Worm (Caenorhabditis elegans): ENCODE measurements around the gene dpy-31.

The dpy-31 gene

DNA sequence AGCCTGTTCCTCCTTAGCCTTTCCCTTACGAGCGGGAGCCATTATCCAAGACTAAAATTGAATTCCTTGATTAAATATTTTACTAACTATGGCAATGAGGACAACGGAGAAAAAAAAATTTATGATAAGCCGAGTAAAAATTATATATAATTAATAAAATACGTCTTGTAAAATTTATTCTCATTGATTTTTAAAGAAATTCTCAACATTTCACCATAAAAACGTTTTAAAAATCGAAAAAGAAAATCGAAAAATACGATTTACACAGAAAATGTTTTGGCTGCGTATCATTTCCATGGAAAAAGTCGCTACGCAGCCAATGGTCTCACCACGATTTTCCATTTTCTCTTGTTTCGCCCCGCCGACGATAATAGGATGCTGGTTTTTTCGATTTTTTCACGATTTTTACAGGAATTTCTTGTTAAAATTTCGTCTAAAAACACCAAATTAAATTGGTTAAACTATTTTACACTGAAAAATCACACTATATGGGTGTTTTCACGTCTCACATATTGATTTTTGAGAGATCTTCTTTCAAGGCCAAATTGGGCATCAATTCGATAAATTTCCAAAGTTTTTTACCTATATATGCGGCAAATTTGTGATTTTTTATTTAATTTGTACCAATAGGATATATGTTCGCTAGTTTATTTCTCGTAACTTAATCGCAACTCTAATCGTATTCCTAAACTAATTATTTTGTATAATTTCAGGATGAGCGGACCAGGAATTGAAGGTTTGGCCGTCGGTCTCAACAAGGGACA, 22.3 kb upstream of the dpy-31 start, which contains the start of the genes rps-14 and rpl-36 (continued):
- TF ChIP-seq jun-1 (tag; optimal IDR thresholded peaks at IDR 0.05) (peak; percentile 21), tag-97 (GFP tag; IDR thresholded peaks at IDR 0.05) (no peak), zfp-3 (GFP tag; conservative IDR thresholded peaks at IDR 0.05) (peak; percentile 84), lim-7 (GFP tag; IDR thresholded peaks at IDR 0.05) (no peak), F49E8.2 (tag; optimal IDR thresholded peaks at IDR 0.05; ENCODE audit: borderline replicate concordance) (no peak), ZK337.2 (GFP tag; IDR thresholded peaks at IDR 0.05) (no peak), set-16 (GFP tag; IDR thresholded peaks at IDR 0.05) (no peak), dmd-8 (GFP tag; IDR thresholded peaks at IDR 0.05) (no peak), D1046.2 (GFP tag; IDR thresholded peaks at IDR 0.05) (no peak), lin-1 (GFP tag; IDR thresholded peaks at IDR 0.05) (no peak), ZK546.5 (tag; optimal IDR thresholded peaks at IDR 0.05) (peak in 1 of 2 experiments; percentile 85), nhr-76 (tag; optimal IDR thresholded peaks at IDR 0.05) (no peak), hlh-11 (tag; optimal IDR thresholded peaks at IDR 0.05) (peak; percentile 80), zfp-2 (tag; optimal IDR thresholded peaks at IDR 0.05) (peak; percentile 95), lin-15B (tag; optimal IDR thresholded peaks at IDR 0.05) (peak; percentile 34), T20F7.1 (GFP tag; optimal IDR thresholded peaks at IDR 0.05) (peak; percentile 90), egl-43 (GFP tag; IDR thresholded peaks at IDR 0.05) (no peak), sdz-12 (GFP tag; optimal IDR thresholded peaks at IDR 0.05) (no peak), nhr-25 (tag; optimal IDR thresholded peaks at IDR 0.05; ENCODE audit: borderline replicate concordance, insufficient read depth) (peak; percentile 62), lin-13 (GFP tag; optimal IDR thresholded peaks at IDR 0.05) (peak; percentile 60), hlh-30 (tag; optimal IDR thresholded peaks at IDR 0.05; ENCODE audit: insufficient read depth) (peak; percentile 77), daf-12 (tag; optimal IDR thresholded peaks at IDR 0.05) (no peak), ces-1 (GFP tag; optimal IDR thresholded peaks at IDR 0.05) (peak; percentile 12), aha-1 (tag) (peak; percentile 98), ama-1 (optimal IDR thresholded peaks at IDR 0.05) (peak; percentile 71), lin-39 (tag; optimal IDR thresholded peaks at IDR 0.05) (no peak), php-3 (GFP tag; IDR thresholded peaks at IDR 0.05) (no peak), Y105C5A.15 (GFP tag; IDR thresholded peaks at IDR 0.05) (no peak), nhr-6 (tag; optimal IDR thresholded peaks at IDR 0.05) (peak; percentile 86), aly-2 (tag; optimal IDR thresholded peaks at IDR 0.05) (no peak), madf-9 (GFP tag; conservative IDR thresholded peaks at IDR 0.05) (no peak), hmg-1.1 (GFP tag; IDR thresholded peaks at IDR 0.05) (peak; percentile 62; the same call in 1 of the 2 replicates), unc-62 (GFP tag; optimal IDR thresholded peaks at IDR 0.05 in 1 of 2) (no peak), unc-62 (tag; optimal IDR thresholded peaks at IDR 0.05) (no peak), R02D3.7 (tag; optimal IDR thresholded peaks at IDR 0.05) (no peak), snpc-4 (tag; optimal IDR thresholded peaks at IDR 0.05) (peak; percentile 17), ceh-44 (GFP tag; IDR thresholded peaks at IDR 0.05) (no peak), snpc-1.2 (GFP tag; IDR thresholded peaks at IDR 0.05) (0 out of 2 replicates have a peak, but pooled peaks have one; percentile 9), duxl-1 (tag; optimal IDR thresholded peaks at IDR 0.05; ENCODE audit: poor library complexity) (peak; percentile 76), tra-1 (GFP tag; IDR thresholded peaks at IDR 0.05) (0 out of 2 replicates have a peak, but pooled peaks have one; percentile 42), vab-7 (GFP tag; IDR thresholded peaks at IDR 0.05) (no peak), lin-29 (GFP tag; IDR thresholded peaks at IDR 0.05) (peak; percentile 12; the same call in 1 of the 2 replicates), daf-8 (GFP tag; IDR thresholded peaks at IDR 0.05) (no peak), daf-16 (GFP tag; optimal IDR thresholded peaks at IDR 0.05) (peak in 1 of 2 experiments; percentile 33), daf-16 (tag; optimal IDR thresholded peaks at IDR 0.05) (peak; percentile 57), ceh-20 (GFP tag; IDR thresholded peaks at IDR 0.05) (peak; percentile 63; the same call in 1 of the 2 replicates), cey-2 (tag; optimal IDR thresholded peaks at IDR 0.05; ENCODE audit: borderline replicate concordance, insufficient read depth) (no peak), madf-5 (GFP tag; IDR thresholded peaks at IDR 0.05) (no peak), F26F4.8 (GFP tag; conservative IDR thresholded peaks at IDR 0.05) (no peak), Y75B8A.6 (GFP tag; IDR thresholded peaks at IDR 0.05) (no peak)
